Fruit fly (Drosophila melanogaster) ovary, adult (tissue): ENCODE data around the gene CG14787.

ENCODE experiments used
- CG17801 ChIP-seq: fragments of 200-800 bp; optimal IDR thresholded peaks from 2 replicates; lab custom pipeline; 2019; ENCODE audit warnings: missing biosample characterization, mild to moderate bottlenecking, missing genetic modification characterization, moderate library complexity; ENCODE audit not compliant: partially characterized antibody

CG14787 gene

dm6 chrX:1465707-1466504, 4.4 kb upstream of the CG14787 start, which contains the start of the genes O-fut2 and CG14777:
TSS of gene O-fut2 (minus strand) at chrX:1465996.
TSS of gene CG14777 (plus strand) at chrX:1466134.
- no peak for TF ChIP-seq CG17801 (GFP tag; lab: Kevin White, UChicago)

- peak; percentile 27 for TF ChIP-seq CG17801 (GFP tag; lab: Kevin White, UChicago)
Measured at dm6 chrX:1464033-1464432, 2.6 kb upstream of the CG14787 start, which contains the start of gene Ns3. TSS of gene Ns3 (minus strand) at chrX:1464220.

- no peak for TF ChIP-seq CG17801 (GFP tag; lab: Kevin White, UChicago)
Measured at dm6 chrX:1460278-1460872, 1.1 kb downstream of the CG14787 start, which contains the start of gene Lrpprc2. TSS of gene Lrpprc2 (minus strand) at chrX:1460617.

DNA sequence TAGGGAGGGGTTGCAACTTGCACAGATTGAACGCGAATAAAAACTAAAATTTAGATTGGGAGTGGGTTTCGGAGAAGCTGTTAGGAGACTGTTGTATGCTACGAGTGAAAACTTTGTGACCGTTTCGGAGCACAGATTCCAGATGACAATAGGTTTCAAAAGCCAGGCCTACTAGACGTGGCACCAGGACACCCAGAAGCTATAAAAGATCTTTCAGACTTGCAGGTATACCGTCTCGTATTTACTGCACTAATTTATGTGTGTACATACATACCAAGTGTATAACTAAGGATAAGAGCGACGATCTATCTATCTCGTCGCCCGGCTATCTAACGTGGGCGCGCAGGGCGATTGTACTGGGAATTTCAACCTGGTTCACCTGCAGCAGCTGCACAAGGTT, 4.5 kb downstream of the CG14787 start, which contains the start of gene CG14785:
Gene CG14785 (minus strand): TSS at position 101 of the 400 bp plus-strand sequence.
- no peak for TF ChIP-seq CG17801 (GFP tag; lab: Kevin White, UChicago)

DNA sequence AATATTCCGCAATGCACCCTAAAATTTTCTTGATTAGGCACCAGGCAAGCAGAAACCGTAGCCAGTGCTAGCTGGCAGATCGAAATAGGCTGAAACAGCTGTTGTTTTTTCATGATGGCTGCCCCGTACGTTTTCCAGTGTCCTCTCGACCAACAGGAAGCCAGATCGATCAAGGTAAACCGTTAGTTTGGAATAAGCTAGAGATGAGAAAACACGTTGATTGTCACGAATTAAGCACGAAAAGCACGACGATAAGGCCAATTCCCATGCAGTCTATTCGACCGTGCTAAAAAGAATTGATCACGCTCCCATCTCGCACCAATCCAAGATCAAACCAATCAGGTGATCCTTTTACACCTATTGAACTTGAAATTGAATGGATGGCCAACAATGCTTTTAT, 6.6 kb downstream of the CG14787 start:
- TF ChIP-seq CG17801 (GFP tag; lab: Kevin White, UChicago): no peak

DNA sequence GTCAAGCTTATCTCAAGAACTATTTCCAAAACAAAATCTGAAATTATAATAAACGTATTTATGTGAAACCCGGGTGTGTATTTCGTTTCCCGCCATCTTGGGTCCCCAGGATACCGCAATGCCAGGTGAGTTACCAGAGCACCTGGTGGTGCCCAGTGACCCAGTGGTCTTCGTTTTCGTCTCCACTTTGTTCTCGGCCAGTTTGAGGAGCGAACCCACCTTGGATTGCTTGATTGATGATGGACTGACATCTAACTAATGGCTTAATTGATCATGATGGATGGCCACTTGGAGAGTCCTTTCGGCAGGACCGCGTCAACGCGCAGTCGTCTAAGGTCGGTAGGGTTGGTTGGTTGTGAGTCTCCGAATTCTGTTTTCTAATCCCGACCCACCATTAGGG, 9.3 kb downstream of the CG14787 start, which contains the start of gene Gr2a:
Gene Gr2a (plus strand): TSS at position 301 of the 400 bp plus-strand sequence.
- no peak for TF ChIP-seq CG17801 (GFP tag; lab: Kevin White, UChicago)

- TF ChIP-seq CG17801 (GFP tag; lab: Kevin White, UChicago): no peak
Measured at dm6 chrX:1414269-1414668, 47.2 kb downstream of the CG14787 start.

dm6 chrX:1411225-1411932, 50.1 kb downstream of the CG14787 start:
- TF ChIP-seq CG17801 (GFP tag; lab: Kevin White, UChicago): no peak
